Worm (Caenorhabditis elegans): Measurements from ENCODE around the gene C04B4.5.

The C04B4.5 gene

ce11 chrX:12248140-12248539, 40.0 kb downstream of the C04B4.5 start:
- no peak for TF ChIP-seq ceh-18 (tag; optimal IDR thresholded peaks at IDR 0.05)
- peak; percentile 40 for TF ChIP-seq rnt-1 (tag; optimal IDR thresholded peaks at IDR 0.05)

DNA sequence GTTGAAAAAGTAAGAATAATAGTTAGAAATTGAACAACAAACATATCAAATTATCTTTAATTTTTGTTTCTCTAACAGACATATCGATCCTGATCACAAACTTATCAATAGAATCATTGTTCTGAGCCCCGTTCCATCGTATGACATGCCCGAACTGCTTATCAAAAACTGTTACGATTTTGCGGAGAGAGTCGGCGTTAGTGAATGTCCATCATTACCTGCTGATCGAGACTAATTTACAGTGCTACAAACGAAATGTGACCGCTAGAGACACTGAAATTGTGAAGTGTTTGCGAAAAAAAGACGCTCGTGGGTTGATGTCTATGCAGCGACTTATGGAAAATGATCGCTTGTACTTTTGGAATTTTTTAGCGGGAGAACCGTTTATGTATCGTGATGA, 45.3 kb downstream of the C04B4.5 start:
- TF ChIP-seq hlh-8 (tag; optimal IDR thresholded peaks at IDR 0.05) (no peak), ceh-18 (tag; optimal IDR thresholded peaks at IDR 0.05) (no peak), pat-9 (tag; optimal IDR thresholded peaks at IDR 0.05) (no peak), pax-1 (tag; optimal IDR thresholded peaks at IDR 0.05) (no peak)

DNA sequence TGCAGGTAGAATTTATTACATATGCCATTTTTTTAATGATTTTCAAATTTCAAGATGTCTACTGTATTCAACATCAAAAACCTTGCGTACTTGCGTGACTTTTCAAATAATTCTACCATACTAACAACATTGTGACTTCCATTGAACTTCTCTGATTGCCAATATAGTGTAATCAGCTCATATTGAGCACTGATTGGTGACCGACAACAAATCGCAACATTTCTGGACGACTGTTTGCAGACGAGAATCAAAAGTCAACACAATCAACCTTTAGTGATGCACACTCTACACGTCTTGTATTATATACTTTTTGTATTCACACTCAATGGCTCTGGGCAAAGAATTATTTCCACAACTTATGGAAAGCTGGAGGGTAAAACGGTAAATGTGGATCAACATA, 46.7 kb downstream of the C04B4.5 start, which contains the start of gene cest-3:
cest-3 (plus strand) TSS at position 190 of the 400 bp plus-strand sequence.
- TF ChIP-seq sdc-2 (tag; optimal IDR thresholded peaks at IDR 0.05) = no peak
- TF ChIP-seq pha-2 (tag; optimal IDR thresholded peaks at IDR 0.05) = no peak
- no peak for TF ChIP-seq pag-3 (tag; optimal IDR thresholded peaks at IDR 0.05; ENCODE audit: borderline replicate concordance)
- TF ChIP-seq ceh-2 (tag; optimal IDR thresholded peaks at IDR 0.05) = no peak
- TF ChIP-seq pax-1 (tag; optimal IDR thresholded peaks at IDR 0.05) = no peak
- TF ChIP-seq fkh-10 (GFP tag; optimal IDR thresholded peaks at IDR 0.05) = no peak
- no peak for TF ChIP-seq ceh-18 (tag; optimal IDR thresholded peaks at IDR 0.05)
- TF ChIP-seq rnt-1 (tag; optimal IDR thresholded peaks at IDR 0.05) = no peak
- TF ChIP-seq tbx-7 (tag; optimal IDR thresholded peaks at IDR 0.05) = no peak
- TF ChIP-seq ceh-22 (tag; optimal IDR thresholded peaks at IDR 0.05) = no peak
- TF ChIP-seq tbx-2 (tag; optimal IDR thresholded peaks at IDR 0.05) = no peak
- TF ChIP-seq ttx-3 (tag; optimal IDR thresholded peaks at IDR 0.05) = no peak
- TF ChIP-seq unc-86 (tag; optimal IDR thresholded peaks at IDR 0.05) = no peak
- no peak for TF ChIP-seq ceh-48 (tag; optimal IDR thresholded peaks at IDR 0.05)
- no peak for TF ChIP-seq nhr-232 (tag; optimal IDR thresholded peaks at IDR 0.05)
- no peak for TF ChIP-seq ztf-16 (tag; optimal IDR thresholded peaks at IDR 0.05)
- no peak for TF ChIP-seq ceh-14 (tag; optimal IDR thresholded peaks at IDR 0.05)
- no peak for TF ChIP-seq unc-3 (GFP tag; conservative IDR thresholded peaks at IDR 0.05)
- TF ChIP-seq unc-3 (tag; optimal IDR thresholded peaks at IDR 0.05) = no peak
- TF ChIP-seq pros-1 (tag; optimal IDR thresholded peaks at IDR 0.05) = no peak
